Fruit fly (Drosophila melanogaster) whole organism: ENCODE measurements around the gene shd.

Experiments used
- CG8478 ChIP-seq: fragments of >200 bp; optimal IDR thresholded peaks from 2 replicates; lab custom pipeline; 2018; ENCODE audit warnings: inconsistent platforms
- Dll ChIP-seq: fragments of >200 bp; optimal IDR thresholded peaks from 2 replicates; lab custom pipeline; 2017
- EcR ChIP-seq, 2 experiments: fragments of >200 bp; optimal IDR thresholded peaks; 2 replicates each; lab custom pipeline; 2017; ENCODE audit warnings: missing biosample characterization in 2 of 2, missing genetic modification characterization in 2 of 2, missing genetic modification reagents in 2 of 2
- pan ChIP-seq: fragments of >200 bp; optimal IDR thresholded peaks from 2 replicates; lab custom pipeline; 2017
- psq ChIP-seq: fragments of >200 bp; optimal IDR thresholded peaks from 2 replicates; lab custom pipeline; 2017
- usp ChIP-seq: fragments of >200 bp; optimal IDR thresholded peaks from 2 replicates; lab custom pipeline; 2017; ENCODE audit warnings: missing biosample characterization, missing genetic modification characterization, mixed read lengths

The shd gene

DNA sequence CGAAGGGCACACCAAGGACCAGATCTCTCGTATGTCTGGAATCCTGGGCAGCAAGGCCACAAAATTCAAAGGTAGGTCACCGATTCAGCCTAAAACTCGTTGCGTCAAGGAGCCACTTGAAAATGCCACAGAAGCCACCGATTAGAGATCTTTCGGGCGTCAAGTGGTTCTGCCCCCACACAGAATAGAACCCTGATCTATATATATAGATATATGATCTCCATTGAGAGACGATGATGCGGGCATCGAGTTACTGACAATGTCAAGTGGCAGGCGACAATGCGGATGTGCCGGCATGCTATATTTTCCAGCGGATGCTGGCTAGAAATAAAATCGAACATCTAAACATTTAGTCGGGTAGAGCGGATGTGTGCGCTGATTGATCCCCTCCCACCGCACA, 50.1 kb downstream of the shd start:
- TF ChIP-seq Dll (lab: Kevin White, UChicago) (no peak), EcR (GFP tag; optimal IDR thresholded peaks at IDR 0.05; lab: Kevin White, UChicago) (no peak), psq (no peak), pan (lab: Kevin White, UChicago) (no peak), usp (no peak), CG8478 (no peak)

DNA sequence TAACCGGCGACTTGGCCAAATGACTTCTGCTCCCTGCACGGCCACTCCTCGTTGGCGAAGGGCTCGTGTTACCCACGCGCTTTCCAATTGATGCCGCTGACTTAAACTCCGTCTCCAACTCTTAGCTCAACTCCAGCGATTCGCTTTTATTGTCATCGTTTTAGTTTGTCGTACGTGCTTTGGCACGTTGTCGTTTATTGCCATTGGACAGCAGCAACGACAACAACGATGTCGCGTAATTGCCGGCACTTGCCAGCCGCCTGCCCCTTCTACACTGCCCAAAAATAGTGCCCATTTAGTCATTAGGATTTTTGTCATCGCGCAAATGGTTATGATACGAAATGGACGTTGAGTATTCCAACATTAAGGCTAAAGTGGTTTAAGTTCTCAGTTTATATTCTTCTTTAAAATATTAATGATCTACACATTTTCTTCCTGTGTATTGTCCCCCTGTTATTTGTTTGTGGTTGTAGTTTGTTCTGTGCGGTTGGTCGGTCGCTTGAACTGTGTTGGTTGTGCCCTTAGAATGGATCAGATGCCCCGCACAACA, 51.6 kb downstream of the shd start:
- no peak for TF ChIP-seq usp
- TF ChIP-seq CG8478: no peak
- no peak for TF ChIP-seq Dll (lab: Kevin White, UChicago)
- TF ChIP-seq EcR (GFP tag; optimal IDR thresholded peaks at IDR 0.05; lab: Kevin White, UChicago): no peak
- no peak for TF ChIP-seq pan (lab: Kevin White, UChicago)
- TF ChIP-seq psq: no peak

DNA sequence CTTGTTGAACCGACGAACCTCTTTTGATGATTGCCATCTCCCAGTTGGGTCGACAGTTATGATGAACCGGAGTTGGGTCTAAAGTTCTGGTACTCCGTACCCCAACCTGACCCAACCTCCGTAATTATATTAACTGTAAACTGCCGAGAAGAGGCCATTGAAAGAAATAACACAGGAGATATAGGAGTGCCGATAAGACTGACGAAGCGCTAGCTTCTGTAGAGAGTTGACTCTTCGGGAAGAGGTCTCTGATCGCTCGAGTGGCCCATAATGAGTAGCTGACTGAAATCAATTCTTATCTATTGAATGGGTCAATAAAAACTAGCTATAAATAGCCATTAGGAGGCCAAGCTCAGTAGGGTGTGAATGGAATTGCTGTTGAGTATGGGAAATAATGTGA, 54.4 kb downstream of the shd start:
- TF ChIP-seq usp: no peak
- no peak for TF ChIP-seq pan (lab: Kevin White, UChicago)
- no peak for TF ChIP-seq CG8478

DNA sequence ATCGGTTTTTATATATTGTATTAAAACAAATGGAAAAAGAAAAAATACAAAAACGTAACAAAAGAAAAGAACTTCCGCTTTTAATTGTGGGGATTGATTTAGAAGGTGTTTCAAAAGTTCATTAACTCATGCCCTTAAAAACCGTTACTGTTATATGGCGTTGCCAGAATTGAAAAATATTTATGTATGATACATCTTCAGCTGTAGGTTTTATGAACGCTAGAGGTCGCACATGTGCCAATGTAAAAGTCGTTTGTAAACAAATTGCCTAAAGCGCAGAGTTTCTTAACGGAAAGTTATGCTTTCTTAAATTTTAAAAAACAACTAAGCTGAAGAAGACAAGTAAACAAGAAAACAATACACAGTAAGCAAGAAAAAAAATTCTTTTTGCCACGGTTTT, 57.3 kb downstream of the shd start:
- TF ChIP-seq CG8478 (no peak), psq (no peak), usp (no peak), EcR (GFP tag; optimal IDR thresholded peaks at IDR 0.05; lab: Kevin White, UChicago) (peak in 1 of 2 experiments; percentile 13), Dll (lab: Kevin White, UChicago) (no peak), pan (lab: Kevin White, UChicago) (no peak)
